Fruit fly (Drosophila melanogaster) whole organism, embryonic: ENCODE results near the gene Gr98b.

Experiments
- Antp ChIP-seq: fragments of 200-800 bp; sonication (Bioruptor generic); optimal IDR thresholded peaks from 3 replicates; lab custom pipeline; 2016; ENCODE audit warnings: missing biosample characterization, missing genetic modification characterization
- Atf6 ChIP-seq: fragments of 200-800 bp; sonication (Bioruptor generic); IDR thresholded peaks from 2 replicates; pipeline ENCODE4 v1.3.6; 2022; ENCODE audit warnings: missing biosample characterization, missing genetic modification characterization
- Awh ChIP-seq: fragments of 200-800 bp; sonication (Bioruptor generic); IDR thresholded peaks from 2 replicates; pipeline ENCODE4, ENCODE4 v1.3.6; 2022; ENCODE audit warnings: missing biosample characterization, missing genetic modification characterization
- CG11696 ChIP-seq: fragments of 200-800 bp; sonication (Bioruptor generic); IDR thresholded peaks from 2 replicates; pipeline ENCODE4 v1.3.6; 2022; ENCODE audit warnings: missing biosample characterization, missing genetic modification characterization
- CG12659 ChIP-seq: fragments of 200-800 bp; sonication (Bioruptor generic); optimal IDR thresholded peaks from 3 replicates; lab custom pipeline; 2017; ENCODE audit warnings: mild to moderate bottlenecking, missing biosample characterization, missing genetic modification reagents, missing genetic modification characterization
- CG14441 ChIP-seq: fragments of 200-800 bp; sonication (Bioruptor generic); IDR thresholded peaks from 2 replicates; pipeline ENCODE4 v1.3.6; 2022; ENCODE audit warnings: missing biosample characterization, missing genetic modification characterization
- CG16779 ChIP-seq: fragments of 200-800 bp; sonication (Bioruptor generic); IDR thresholded peaks from 2 replicates; pipeline ENCODE4 v1.3.6; 2022; ENCODE audit warnings: missing biosample characterization, missing genetic modification characterization
- CG17385 ChIP-seq: fragments of 200-800 bp; sonication (Bioruptor generic); optimal IDR thresholded peaks from 3 replicates; lab custom pipeline; 2018; ENCODE audit warnings: missing biosample characterization, mild to moderate bottlenecking, missing genetic modification characterization
- CG2199 ChIP-seq: fragments of 200-800 bp; sonication (Bioruptor generic); IDR thresholded peaks from 3 replicates; pipeline ENCODE4 v1.3.6; 2022; ENCODE audit warnings: missing biosample characterization, missing genetic modification characterization
- CG30403 ChIP-seq: fragments of 200-800 bp; sonication (Bioruptor generic); optimal IDR thresholded peaks from 3 replicates; lab custom pipeline; 2016; ENCODE audit warnings: missing biosample characterization, missing genetic modification characterization
- CG4424 ChIP-seq: fragments of 200-800 bp; sonication (Bioruptor generic); optimal IDR thresholded peaks from 3 replicates; lab custom pipeline; 2016; ENCODE audit warnings: missing biosample characterization, missing genetic modification characterization
- CG4820 ChIP-seq: fragments of 200-800 bp; sonication (Bioruptor generic); optimal IDR thresholded peaks from 3 replicates; lab custom pipeline; 2016; ENCODE audit warnings: missing biosample characterization, missing genetic modification characterization
- CG9215 ChIP-seq: fragments of 200-800 bp; sonication (Bioruptor generic); IDR thresholded peaks from 2 replicates; pipeline ENCODE4 v1.3.6; 2022; ENCODE audit warnings: missing biosample characterization, missing genetic modification characterization
- CG9817 ChIP-seq: fragments of 200-800 bp; sonication (Bioruptor generic); optimal IDR thresholded peaks from 2 replicates; lab custom pipeline; 2018; ENCODE audit warnings: missing biosample characterization, mild to moderate bottlenecking, missing genetic modification characterization, moderate library complexity
- D19A ChIP-seq: fragments of 200-800 bp; optimal IDR thresholded peaks from 3 replicates; lab custom pipeline; 2019; ENCODE audit warnings: missing biosample characterization, mild to moderate bottlenecking, missing genetic modification characterization, moderate library complexity
- Dbx ChIP-seq: fragments of 200-800 bp; sonication (Bioruptor generic); IDR thresholded peaks from 3 replicates; pipeline ENCODE4 v1.3.6; 2022; ENCODE audit warnings: missing biosample characterization, missing genetic modification characterization
- Gsc ChIP-seq: fragments of 200-800 bp; sonication (Bioruptor generic); IDR thresholded peaks from 2 replicates; pipeline ENCODE4 v1.3.6; 2022; ENCODE audit warnings: missing biosample characterization, missing genetic modification characterization
- Gug ChIP-seq: fragments of 200-800 bp; sonication (Bioruptor generic); IDR thresholded peaks from 4 replicates; pipeline ENCODE4 v1.3.6; 2022; ENCODE audit warnings: missing biosample characterization, missing genetic modification characterization
- Hr78 ChIP-seq, 2 experiments: fragments of 200-800 bp in 1 of 2; fragments of >200 bp in 1 of 2; sonication (Bioruptor generic) in 1 of 2; optimal IDR thresholded peaks; 2 replicates each; lab custom pipeline; 2017 to 2019; ENCODE audit warnings: missing biosample characterization in 2 of 2, missing genetic modification characterization in 2 of 2, mild to moderate bottlenecking in 1 of 2, moderate library complexity in 1 of 2
- Med ChIP-seq: fragments of 200-800 bp; sonication (Bioruptor generic); peaks from one replicate; lab custom pipeline; 2016; ENCODE audit warnings: missing biosample characterization, missing genetic modification characterization, mild to moderate bottlenecking, inconsistent platforms, moderate library complexity
- NC2β ChIP-seq: fragments of 200-800 bp; sonication (Bioruptor generic); optimal IDR thresholded peaks from 2 replicates; lab custom pipeline; 2016; ENCODE audit warnings: missing biosample characterization, missing genetic modification characterization
- NFAT ChIP-seq: fragments of 200-800 bp; sonication (Bioruptor generic); IDR thresholded peaks from 2 replicates; pipeline ENCODE4 v1.3.6; 2022; ENCODE audit warnings: missing biosample characterization, missing genetic modification characterization
- Ptx1 ChIP-seq: fragments of 200-800 bp; sonication (Bioruptor generic); IDR thresholded peaks from 2 replicates; pipeline ENCODE4 v1.3.6; 2022; ENCODE audit warnings: missing biosample characterization, missing genetic modification characterization
- Sry-δ ChIP-seq: fragments of 200-800 bp; sonication (Bioruptor generic); optimal IDR thresholded peaks from 2 replicates; lab custom pipeline; 2016; ENCODE audit warnings: missing biosample characterization, missing genetic modification characterization
- Xbp1 ChIP-seq: fragments of 200-800 bp; sonication (Bioruptor generic); optimal IDR thresholded peaks from 3 replicates; lab custom pipeline; 2016; ENCODE audit warnings: missing biosample characterization, mild to moderate bottlenecking, missing genetic modification characterization
- abd-A ChIP-seq: fragments of 200-800 bp; sonication (Bioruptor generic); optimal IDR thresholded peaks from 3 replicates; lab custom pipeline; 2019; ENCODE audit warnings: missing biosample characterization, mild to moderate bottlenecking, missing genetic modification characterization, moderate library complexity
- al ChIP-seq: fragments of 200-800 bp; sonication (Bioruptor generic); IDR thresholded peaks from 2 replicates; pipeline ENCODE4 v1.3.6; 2022; ENCODE audit warnings: missing biosample characterization, missing genetic modification characterization
- bab2 ChIP-seq: fragments of 200-800 bp; sonication (Bioruptor generic); optimal IDR thresholded peaks from 2 replicates; lab custom pipeline; 2016; ENCODE audit warnings: missing biosample characterization, missing genetic modification characterization
- cg ChIP-seq: fragments of 200-800 bp; sonication (Bioruptor generic); optimal IDR thresholded peaks from 3 replicates; lab custom pipeline; 2019; ENCODE audit warnings: missing biosample characterization, mild to moderate bottlenecking, missing genetic modification characterization, moderate library complexity
- ci ChIP-seq: fragments of 200-800 bp; sonication (Bioruptor generic); IDR thresholded peaks from 3 replicates; pipeline ENCODE4 v1.3.6; 2022; ENCODE audit warnings: missing biosample characterization, missing genetic modification characterization
- dpn ChIP-seq, 2 experiments: fragments of 200-800 bp; sonication (Bioruptor generic); optimal IDR thresholded peaks; 3 replicates each; lab custom pipeline; 2016; ENCODE audit warnings: missing biosample characterization in 2 of 2, missing genetic modification characterization in 2 of 2
- en ChIP-seq: fragments of 200-800 bp; sonication (Bioruptor generic); optimal IDR thresholded peaks from 2 replicates; lab custom pipeline; 2016; ENCODE audit warnings: missing biosample characterization, missing genetic modification characterization
- gcm ChIP-seq: fragments of 200-800 bp; sonication (Bioruptor generic); optimal IDR thresholded peaks from 2 replicates; lab custom pipeline; 2019; ENCODE audit warnings: missing biosample characterization, mild to moderate bottlenecking, missing genetic modification characterization, moderate library complexity
- gem ChIP-seq: fragments of 200-800 bp; sonication (Bioruptor generic); optimal IDR thresholded peaks from 2 replicates; lab custom pipeline; 2019; ENCODE audit warnings: missing biosample characterization, mild to moderate bottlenecking, missing genetic modification characterization, moderate library complexity
- hb ChIP-seq: fragments of 200-800 bp; sonication (Bioruptor generic); IDR thresholded peaks from 3 replicates; pipeline ENCODE4 v1.3.6; 2022; ENCODE audit warnings: missing biosample characterization, missing genetic modification characterization; ENCODE audit not compliant: partially characterized antibody
- hth ChIP-seq: fragments of >200 bp; optimal IDR thresholded peaks from 2 replicates; lab custom pipeline; 2017; ENCODE audit warnings: inconsistent platforms
- kni ChIP-seq: fragments of 200-800 bp; sonication (Bioruptor generic); optimal IDR thresholded peaks from 3 replicates; lab custom pipeline; 2017; ENCODE audit warnings: mild to moderate bottlenecking, missing biosample characterization, missing genetic modification reagents, missing genetic modification characterization
- lov ChIP-seq, 2 experiments: fragments of 200-800 bp in 1 of 2; fragments of >200 bp in 1 of 2; sonication (Bioruptor generic) in 1 of 2; IDR thresholded peaks in 1 of 2; optimal IDR thresholded peaks in 1 of 2; 2 replicates in 1 of 2; 3 replicates in 1 of 2; pipeline versions ENCODE4 v1.3.6 to Lab custom; 2017 to 2022; ENCODE audit warnings: missing biosample characterization in 1 of 2, missing genetic modification characterization in 1 of 2
- otp ChIP-seq: fragments of 200-800 bp; sonication (Bioruptor generic); IDR thresholded peaks from 3 replicates; pipeline ENCODE4, ENCODE4 v1.3.6; 2022; ENCODE audit warnings: missing biosample characterization, missing genetic modification characterization
- pan ChIP-seq, 4 experiments: fragments of >200 bp in 3 of 4; fragments of 200-800 bp in 1 of 4; sonication (Bioruptor generic) in 1 of 4; optimal IDR thresholded peaks in 3 of 4; IDR thresholded peaks in 1 of 4; 2 replicates each; pipeline versions ENCODE4 v1.3.6 to Lab custom; 2017 to 2022; ENCODE audit warnings: missing biosample characterization in 2 of 4, missing genetic modification characterization in 2 of 4, mixed read lengths in 1 of 4
- pho ChIP-seq: fragments of 200-800 bp; sonication (Bioruptor generic); optimal IDR thresholded peaks from 2 replicates; lab custom pipeline; 2016; ENCODE audit warnings: missing biosample characterization, missing genetic modification characterization
- prd ChIP-seq, 3 experiments: fragments of >200 bp in 2 of 3; fragments of 200-800 bp in 1 of 3; sonication (Bioruptor generic) in 1 of 3; optimal IDR thresholded peaks in 2 of 3; IDR thresholded peaks in 1 of 3; 2 replicates in 2 of 3; 3 replicates in 1 of 3; pipeline versions ENCODE4 v1.3.6 to Lab custom; 2017 to 2022; ENCODE audit warnings: missing biosample characterization in 1 of 3, missing genetic modification characterization in 1 of 3
- sens ChIP-seq: fragments of 200-800 bp; sonication (Bioruptor generic); peaks from one replicate; lab custom pipeline; 2016; ENCODE audit warnings: missing biosample characterization, missing genetic modification characterization
- slbo ChIP-seq: fragments of 200-800 bp; sonication (Bioruptor generic); IDR thresholded peaks from 2 replicates; pipeline ENCODE4 v1.3.6; 2022; ENCODE audit warnings: missing biosample characterization, missing genetic modification characterization
- sqz ChIP-seq: fragments of 200-800 bp; sonication (Bioruptor generic); optimal IDR thresholded peaks from 3 replicates; lab custom pipeline; 2018; ENCODE audit warnings: missing biosample characterization, mild to moderate bottlenecking, missing genetic modification characterization
- ssp ChIP-seq: fragments of 200-800 bp; sonication (Bioruptor generic); IDR thresholded peaks from 2 replicates; pipeline ENCODE4 v1.3.6; 2022; ENCODE audit warnings: missing biosample characterization, missing genetic modification characterization
- z ChIP-seq: fragments of 200-800 bp; sonication (Bioruptor generic); IDR thresholded peaks from 3 replicates; pipeline ENCODE4 v1.3.6; 2022; ENCODE audit warnings: missing biosample characterization, missing genetic modification characterization

The Gr98b gene

dm6 chr3R:27555853-27556252 is 13.6 kb downstream of the Gr98b start:
- peak; percentile 23 for TF ChIP-seq sens (GFP tag; lab: Kevin White, UChicago)
- TF ChIP-seq abd-A (tag; lab: Kevin White, UChicago): peak; percentile 18
- peak; percentile 52; the same call in 1 of the 2 replicates for TF ChIP-seq Awh (GFP tag; lab: Robert Waterston, UW)
- peak; percentile 30 for TF ChIP-seq CG17385 (GFP tag; lab: Kevin White, UChicago)
- peak; percentile 6 for TF ChIP-seq sqz (GFP tag; lab: Kevin White, UChicago)
- peak; percentile 21 for TF ChIP-seq cg (GFP tag; lab: Kevin White, UChicago)
- no peak for TF ChIP-seq lov (optimal IDR thresholded peaks at IDR 0.05; lab: Kevin White, UChicago)
- TF ChIP-seq lov (GFP tag; IDR thresholded peaks at IDR 0.05; lab: Robert Waterston, UW): no peak
- peak in 1 of 2 experiments; percentile 66 for TF ChIP-seq Hr78 (GFP tag; optimal IDR thresholded peaks at IDR 0.05; lab: Kevin White, UChicago)
- TF ChIP-seq pan (optimal IDR thresholded peaks at IDR 0.05; lab: Kevin White, UChicago): no peak
- TF ChIP-seq pan (GFP tag; optimal IDR thresholded peaks at IDR 0.05 in 1 of 2, IDR thresholded peaks at IDR 0.05 in 1 of 2): no peak
- TF ChIP-seq kni (GFP tag; lab: Kevin White, UChicago): peak; percentile 37

DNA sequence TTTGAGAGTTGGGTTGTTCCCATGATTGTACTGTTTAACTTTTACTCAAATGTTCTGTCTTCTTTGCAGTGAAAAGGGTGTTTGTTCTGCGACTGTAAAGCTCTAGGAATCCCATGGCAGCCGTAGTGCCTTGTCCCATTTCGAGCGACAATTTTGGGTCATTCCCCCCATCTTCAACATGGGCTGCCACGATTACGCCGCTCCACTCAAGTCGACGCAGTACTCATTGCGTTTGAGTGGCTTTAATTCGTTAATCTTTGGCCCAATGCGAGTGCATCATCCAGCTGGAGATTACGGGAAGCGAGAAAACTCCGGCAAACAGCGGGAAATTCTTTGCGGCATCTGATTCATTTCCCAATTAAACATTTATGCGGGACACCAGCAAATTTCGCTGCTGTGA is 14.2 kb downstream of the Gr98b start:
- no peak for TF ChIP-seq hb
- 0 out of 3 replicates have a peak, but pooled peaks have one; percentile 18 for TF ChIP-seq ci
- TF ChIP-seq CG9817 (tag; lab: Kevin White, UChicago): no peak
- TF ChIP-seq D19A (tag; lab: Kevin White, UChicago): peak; percentile 62
- TF ChIP-seq otp (GFP tag; lab: Robert Waterston, UW): 0 out of 3 replicates have a peak, but pooled peaks have one; percentile 36
- TF ChIP-seq CG2199 (GFP tag; lab: Robert Waterston, UW): 0 out of 3 replicates have a peak, but pooled peaks have one; percentile 16
- TF ChIP-seq gcm (GFP tag; lab: Kevin White, UChicago): peak; percentile 69
- no peak for TF ChIP-seq pho (GFP tag; lab: Kevin White, UChicago)
- peak; percentile 90 for TF ChIP-seq z (GFP tag; lab: Robert Waterston, UW)
- no peak for TF ChIP-seq al (GFP tag; lab: Robert Waterston, UW)
- no peak for TF ChIP-seq Gug (GFP tag; lab: Robert Waterston, UW)
- no peak for TF ChIP-seq en (GFP tag; lab: Kevin White, UChicago)

DNA sequence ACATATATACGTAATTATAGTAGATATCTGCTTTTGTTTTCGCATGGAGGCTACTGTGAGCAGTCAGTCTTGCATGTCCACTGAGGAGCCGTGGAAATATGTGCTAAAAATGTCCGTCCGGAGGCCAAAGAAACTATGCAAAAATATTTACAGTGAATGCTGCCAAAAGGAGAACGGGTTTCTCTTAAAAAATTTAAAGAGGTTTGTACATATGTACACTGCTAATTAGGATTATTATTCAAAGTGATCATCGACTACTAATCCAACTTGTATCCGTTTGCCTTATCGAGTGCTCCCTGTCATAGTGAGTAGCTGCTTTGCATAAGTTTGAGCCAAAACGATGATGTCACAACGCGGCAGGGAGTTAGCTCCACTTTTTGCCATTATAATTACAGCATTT is 14.7 kb downstream of the Gr98b start:
- TF ChIP-seq dpn (GFP tag; optimal IDR thresholded peaks at IDR 0.05; lab: Kevin White, UChicago) (peak; percentile 12 to 14), gem (tag; lab: Kevin White, UChicago) (peak; percentile 41), Antp (peak; percentile 19), slbo (GFP tag; lab: Robert Waterston, UW) (peak; percentile 81), Xbp1 (GFP tag; lab: Kevin White, UChicago) (peak; percentile 17), prd (optimal IDR thresholded peaks at IDR 0.05; lab: Kevin White, UChicago) (no peak), prd (GFP tag; IDR thresholded peaks at IDR 0.05; lab: Robert Waterston, UW) (peak; percentile 43; the same call in 2 of the 3 replicates), CG12659 (GFP tag; lab: Kevin White, UChicago) (peak; percentile 4), CG14441 (GFP tag; lab: Robert Waterston, UW) (peak; percentile 59), NFAT (GFP tag; lab: Robert Waterston, UW) (peak; percentile 55; the same call in 1 of the 2 replicates), CG11696 (GFP tag; lab: Robert Waterston, UW) (0 out of 2 replicates have a peak, but pooled peaks have one; percentile 21), Ptx1 (peak; percentile 63), Dbx (GFP tag; lab: Robert Waterston, UW) (0 out of 3 replicates have a peak, but pooled peaks have one; percentile 65), NC2β (no peak), Gsc (GFP tag; lab: Robert Waterston, UW) (no peak), ssp (GFP tag; lab: Robert Waterston, UW) (0 out of 2 replicates have a peak, but pooled peaks have one; percentile 31), bab2 (GFP tag; lab: Kevin White, UChicago) (peak; percentile 40), CG4424 (GFP tag; lab: Kevin White, UChicago) (no peak), hth (lab: Kevin White, UChicago) (no peak), Sry-δ (peak; percentile 9), Med (GFP tag; lab: Kevin White, UChicago) (peak; percentile 92), CG16779 (0 out of 2 replicates have a peak, but pooled peaks have one; percentile 40), CG4820 (peak; percentile 2), Atf6 (GFP tag; lab: Robert Waterston, UW) (peak; percentile 43; the same call in 1 of the 2 replicates), CG9215 (GFP tag; lab: Robert Waterston, UW) (peak; percentile 65), CG30403 (GFP tag; lab: Kevin White, UChicago) (peak; percentile 51)
